Worm (Caenorhabditis elegans): Measurements from ENCODE around the gene F33A8.4.

Gene F33A8.4

ce11 chrII:11020707-11021106 is 28.1 kb downstream of the F33A8.4 start:
- TF ChIP-seq fkh-10 (GFP tag; optimal IDR thresholded peaks at IDR 0.05) (no peak), dmd-8 (GFP tag; IDR thresholded peaks at IDR 0.05) (no peak), nhr-48 (tag; optimal IDR thresholded peaks at IDR 0.05) (no peak), duxl-1 (tag; optimal IDR thresholded peaks at IDR 0.05; ENCODE audit: poor library complexity) (no peak), ztf-11 (tag; optimal IDR thresholded peaks at IDR 0.05) (no peak), ZK337.2 (GFP tag; IDR thresholded peaks at IDR 0.05) (no peak), nhr-111 (GFP tag; optimal IDR thresholded peaks at IDR 0.05) (no peak)

- no peak for TF ChIP-seq spr-1 (tag; optimal IDR thresholded peaks at IDR 0.05)
- no peak for TF ChIP-seq hlh-30 (tag; optimal IDR thresholded peaks at IDR 0.05; ENCODE audit: insufficient read depth)
- TF ChIP-seq ceh-20 (GFP tag; IDR thresholded peaks at IDR 0.05), result no peak
- TF ChIP-seq lin-38 (GFP tag; IDR thresholded peaks at IDR 0.05), result no peak
- no peak for TF ChIP-seq ZK337.2 (GFP tag; IDR thresholded peaks at IDR 0.05)
- TF ChIP-seq nhr-11 (tag; optimal IDR thresholded peaks at IDR 0.05), result no peak
Observed at ce11 chrII:11016884-11017283, 31.9 kb downstream of the F33A8.4 start.

ce11 chrII:11016835-11016883 is 32.2 kb downstream of the F33A8.4 start, which contains the start of gene ram-2:
TSS of gene ram-2 (minus strand) at chrII:11016881.
- TF ChIP-seq nhr-11 (tag; optimal IDR thresholded peaks at IDR 0.05) (no peak), ztf-11 (tag; optimal IDR thresholded peaks at IDR 0.05) (no peak), ceh-32 (tag; optimal IDR thresholded peaks at IDR 0.05; ENCODE audit: poor library complexity) (no peak), nhr-6 (tag; optimal IDR thresholded peaks at IDR 0.05) (no peak), unc-62 (GFP tag; optimal IDR thresholded peaks at IDR 0.05 in 1 of 2) (no peak), unc-62 (tag; optimal IDR thresholded peaks at IDR 0.05) (no peak), ceh-62 (tag; optimal IDR thresholded peaks at IDR 0.05) (no peak), Y75B8A.6 (GFP tag; IDR thresholded peaks at IDR 0.05) (no peak), lin-38 (GFP tag; IDR thresholded peaks at IDR 0.05) (no peak), pqm-1 (tag; optimal IDR thresholded peaks at IDR 0.05) (no peak), nhr-102 (tag; optimal IDR thresholded peaks at IDR 0.05) (no peak), lsy-2 (tag; optimal IDR thresholded peaks at IDR 0.05) (no peak), ZK337.2 (GFP tag; IDR thresholded peaks at IDR 0.05) (no peak), fos-1 (tag; optimal IDR thresholded peaks at IDR 0.05) (no peak), spr-3 (GFP tag; optimal IDR thresholded peaks at IDR 0.05) (no peak), egl-27 (tag; optimal IDR thresholded peaks at IDR 0.05) (no peak)

- TF ChIP-seq ama-1 (optimal IDR thresholded peaks at IDR 0.05), result peak; percentile 9
- peak; percentile 95 for TF ChIP-seq aha-1 (tag)
- 0 out of 2 replicates have a peak, but pooled peaks have one; percentile 7 for TF ChIP-seq lin-29 (GFP tag; IDR thresholded peaks at IDR 0.05)
- TF ChIP-seq unc-130 (GFP tag; optimal IDR thresholded peaks at IDR 0.05), result no peak
Observed at ce11 chrII:11016435-11016834, 32.4 kb downstream of the F33A8.4 start.

- no peak for TF ChIP-seq spr-3 (GFP tag; optimal IDR thresholded peaks at IDR 0.05)
- no peak for TF ChIP-seq daf-8 (GFP tag; IDR thresholded peaks at IDR 0.05)
- no peak for TF ChIP-seq unc-62 (GFP tag; optimal IDR thresholded peaks at IDR 0.05 in 1 of 2)
- TF ChIP-seq unc-62 (tag; optimal IDR thresholded peaks at IDR 0.05), result no peak
- 0 out of 2 replicates have a peak, but pooled peaks have one; percentile 25 for TF ChIP-seq lim-7 (GFP tag; IDR thresholded peaks at IDR 0.05)
- peak; percentile 84; the same call in 1 of the 2 replicates for TF ChIP-seq pha-4 (GFP tag; IDR thresholded peaks at IDR 0.05)
- no peak for TF ChIP-seq pha-4 (tag; optimal IDR thresholded peaks at IDR 0.05)
- peak; percentile 57; the same call in 1 of the 2 replicates for TF ChIP-seq egl-43 (GFP tag; IDR thresholded peaks at IDR 0.05)
- TF ChIP-seq ctbp-1 (GFP tag; IDR thresholded peaks at IDR 0.05), result 0 out of 2 replicates have a peak, but pooled peaks have one; percentile 12
- peak in 1 of 2 experiments; percentile 96; a peak in 2 of 4 replicates for TF ChIP-seq madf-5 (GFP tag; IDR thresholded peaks at IDR 0.05)
- peak; percentile 10 for TF ChIP-seq hlh-11 (tag; optimal IDR thresholded peaks at IDR 0.05)
- peak; percentile 99 for TF ChIP-seq set-16 (GFP tag; IDR thresholded peaks at IDR 0.05)
- TF ChIP-seq snpc-4 (tag; optimal IDR thresholded peaks at IDR 0.05), result no peak
- no peak for TF ChIP-seq skn-1 (tag; optimal IDR thresholded peaks at IDR 0.05)
- no peak for TF ChIP-seq nhr-41 (GFP tag; IDR thresholded peaks at IDR 0.05)
- TF ChIP-seq spr-1 (tag; optimal IDR thresholded peaks at IDR 0.05), result peak; percentile 59
- 0 out of 2 replicates have a peak, but pooled peaks have one; percentile 22 for TF ChIP-seq T26A8.4 (GFP tag; IDR thresholded peaks at IDR 0.05)
- TF ChIP-seq ceh-62 (tag; optimal IDR thresholded peaks at IDR 0.05), result no peak
- no peak for TF ChIP-seq mdt-29 (GFP tag; IDR thresholded peaks at IDR 0.05)
- peak; percentile 30 for TF ChIP-seq F10B5.3 (tag; optimal IDR thresholded peaks at IDR 0.05)
- TF ChIP-seq dmd-6 (GFP tag; IDR thresholded peaks at IDR 0.05), result no peak
- no peak for TF ChIP-seq ztf-11 (tag; optimal IDR thresholded peaks at IDR 0.05)
- no peak for TF ChIP-seq arid-1 (GFP tag; conservative IDR thresholded peaks at IDR 0.05)
- TF ChIP-seq mxl-2 (GFP tag; conservative IDR thresholded peaks at IDR 0.05), result 0 out of 2 replicates have a peak, but pooled peaks have one; percentile 24
- no peak for TF ChIP-seq egl-27 (tag; optimal IDR thresholded peaks at IDR 0.05)
- peak; percentile 47 for TF ChIP-seq aha-1 (tag)
Observed at ce11 chrII:11015734-11016133, 33.1 kb downstream of the F33A8.4 start.
